Worm (Caenorhabditis elegans): ENCODE measurements around the gene ZK675.4.

- TF ChIP-seq unc-62 (GFP tag; optimal IDR thresholded peaks at IDR 0.05) (no peak), tbx-2 (tag; optimal IDR thresholded peaks at IDR 0.05) (no peak), egl-13 (tag; optimal IDR thresholded peaks at IDR 0.05) (no peak), alr-1 (tag; optimal IDR thresholded peaks at IDR 0.05; ENCODE audit: borderline replicate concordance) (no peak), nhr-71 (tag; optimal IDR thresholded peaks at IDR 0.05) (no peak), nhr-237 (tag; optimal IDR thresholded peaks at IDR 0.05) (no peak), snpc-4 (tag; optimal IDR thresholded peaks at IDR 0.05) (no peak), swsn-7 (tag; optimal IDR thresholded peaks at IDR 0.05) (no peak), lsy-2 (tag; optimal IDR thresholded peaks at IDR 0.05) (no peak), irx-1 (tag; optimal IDR thresholded peaks at IDR 0.05) (no peak)
These were observed 27.0 kb downstream of the ZK675.4 start, which contains the start of gene ZK669.2 for ce11 chrII:7938078-7938477.

Measured in whole organism, L1 larva.